Worm (Caenorhabditis elegans) whole organism, late embryonic: Measurements from ENCODE around the gene lin-66.

Experiments
- C08G9.2 ChIP-seq: sonication (generic microtip); optimal IDR thresholded peaks from 2 replicates; lab custom pipeline; 2016; ENCODE audit warnings: mild to moderate bottlenecking, missing genetic modification characterization, moderate library complexity, missing compliant biosample characterization
- C38D4.7 ChIP-seq: fragments of 200-800 bp; sonication (Bioruptor generic); optimal IDR thresholded peaks from 2 replicates; lab custom pipeline; 2018; ENCODE audit warnings: mild to moderate bottlenecking, missing genetic modification characterization, moderate library complexity, missing compliant biosample characterization
- F13H6.1 ChIP-seq: sonication (generic microtip); optimal IDR thresholded peaks from 2 replicates; lab custom pipeline; 2016; ENCODE audit warnings: missing genetic modification characterization, missing compliant biosample characterization
- K09A11.1 ChIP-seq: sonication (generic microtip); optimal IDR thresholded peaks from 2 replicates; lab custom pipeline; 2017; ENCODE audit warnings: antibody characterized with exemption, mild to moderate bottlenecking, missing genetic modification characterization, missing compliant biosample characterization; ENCODE audit not compliant: insufficient read depth
- ahr-1 ChIP-seq: sonication (generic microtip); optimal IDR thresholded peaks from 2 replicates; lab custom pipeline; 2016; ENCODE audit warnings: missing genetic modification characterization, missing compliant biosample characterization
- ceh-30 ChIP-seq: fragments of 150-350 bp; optimal IDR thresholded peaks from 2 replicates; lab custom pipeline; 2014; ENCODE audit warnings: missing biosample characterization, missing genetic modification characterization
- ceh-48 ChIP-seq: sonication (generic microtip); optimal IDR thresholded peaks from 2 replicates; lab custom pipeline; 2016; ENCODE audit warnings: missing genetic modification characterization, inconsistent platforms, missing compliant biosample characterization
- ceh-6 ChIP-seq: fragments of 200-800 bp; sonication (Bioruptor generic); optimal IDR thresholded peaks from 2 replicates; lab custom pipeline; 2018; ENCODE audit warnings: mild to moderate bottlenecking, missing genetic modification characterization, missing compliant biosample characterization
- ceh-9 ChIP-seq: sonication (generic microtip); optimal IDR thresholded peaks from 2 replicates; lab custom pipeline; 2016; ENCODE audit warnings: mild to moderate bottlenecking, missing genetic modification characterization, inconsistent platforms, missing compliant biosample characterization
- elt-2 ChIP-seq: sonication (generic microtip); optimal IDR thresholded peaks from 2 replicates; lab custom pipeline; 2016; ENCODE audit warnings: missing genetic modification reagents, missing genetic modification characterization, missing compliant biosample characterization
- ets-4 ChIP-seq: sonication (generic microtip); optimal IDR thresholded peaks from 2 replicates; lab custom pipeline; 2016; ENCODE audit warnings: missing genetic modification characterization, missing compliant biosample characterization
- eyg-1 ChIP-seq: sonication (generic microtip); optimal IDR thresholded peaks from 2 replicates; lab custom pipeline; 2016; ENCODE audit warnings: missing genotype, missing genetic modification characterization, missing compliant biosample characterization
- fax-1 ChIP-seq: sonication (generic microtip); optimal IDR thresholded peaks from 2 replicates; lab custom pipeline; 2016; ENCODE audit warnings: missing genotype, missing genetic modification characterization, missing compliant biosample characterization
- fkh-10 ChIP-seq: fragments of 150-350 bp; optimal IDR thresholded peaks from 2 replicates; lab custom pipeline; 2014; ENCODE audit warnings: missing biosample characterization, missing genetic modification reagents, missing genetic modification characterization
- hlh-30 ChIP-seq: sonication (generic microtip); optimal IDR thresholded peaks from 2 replicates; lab custom pipeline; 2017; ENCODE audit warnings: antibody characterized with exemption, missing genetic modification characterization, missing compliant biosample characterization; ENCODE audit not compliant: insufficient read depth
- hlh-6 ChIP-seq: sonication (generic microtip); optimal IDR thresholded peaks from 2 replicates; lab custom pipeline; 2016; ENCODE audit warnings: missing genotype, missing genetic modification characterization, missing compliant biosample characterization
- hlh-8 ChIP-seq: sonication (generic microtip); optimal IDR thresholded peaks from 2 replicates; lab custom pipeline; 2016; ENCODE audit warnings: missing genotype, missing genetic modification characterization, missing compliant biosample characterization
- lin-11 ChIP-seq: fragments of 200-800 bp; sonication (Bioruptor generic); optimal IDR thresholded peaks from 2 replicates; lab custom pipeline; 2018; ENCODE audit warnings: mild to moderate bottlenecking, missing genetic modification characterization, missing compliant biosample characterization
- npax-4 ChIP-seq: sonication (generic microtip); optimal IDR thresholded peaks from 2 replicates; lab custom pipeline; 2016; ENCODE audit warnings: missing genetic modification characterization, missing compliant biosample characterization
- pag-3 ChIP-seq: sonication (generic microtip); optimal IDR thresholded peaks from 2 replicates; lab custom pipeline; 2016; ENCODE audit warnings: missing compliant biosample characterization, missing genetic modification characterization, borderline replicate concordance
- pat-9 ChIP-seq: fragments of 200-800 bp; sonication (Bioruptor generic); optimal IDR thresholded peaks from 2 replicates; lab custom pipeline; 2018; ENCODE audit warnings: mild to moderate bottlenecking, missing genetic modification characterization, moderate library complexity, missing compliant biosample characterization
- pha-2 ChIP-seq: sonication (generic microtip); optimal IDR thresholded peaks from 2 replicates; lab custom pipeline; 2017; ENCODE audit warnings: mild to moderate bottlenecking, missing genetic modification characterization, missing compliant biosample characterization
- pqm-1 ChIP-seq: sonication (generic microtip); optimal IDR thresholded peaks from 2 replicates; lab custom pipeline; 2016; ENCODE audit warnings: missing genetic modification characterization, missing compliant biosample characterization
- pros-1 ChIP-seq: fragments of 150-350 bp; optimal IDR thresholded peaks from 2 replicates; lab custom pipeline; 2014; ENCODE audit warnings: missing biosample characterization, missing genetic modification reagents, missing genetic modification characterization
- rnt-1 ChIP-seq: sonication (generic microtip); optimal IDR thresholded peaks from 2 replicates; lab custom pipeline; 2016; ENCODE audit warnings: missing genetic modification characterization, missing compliant biosample characterization
- sox-4 ChIP-seq: sonication (generic microtip); optimal IDR thresholded peaks from 2 replicates; lab custom pipeline; 2017; ENCODE audit warnings: mild to moderate bottlenecking, missing genetic modification characterization, inconsistent platforms, missing compliant biosample characterization
- syd-9 ChIP-seq: sonication (generic microtip); optimal IDR thresholded peaks from 2 replicates; lab custom pipeline; 2016; ENCODE audit warnings: mild to moderate bottlenecking, missing genetic modification characterization, moderate library complexity, missing compliant biosample characterization
- tbx-7 ChIP-seq: sonication (generic microtip); optimal IDR thresholded peaks from 2 replicates; lab custom pipeline; 2016; ENCODE audit warnings: missing genotype, missing genetic modification characterization, missing compliant biosample characterization
- ttx-3 ChIP-seq: sonication (generic microtip); optimal IDR thresholded peaks from 2 replicates; lab custom pipeline; 2016; ENCODE audit warnings: missing genetic modification reagents, missing genetic modification characterization, missing compliant biosample characterization
- unc-3 ChIP-seq, 2 experiments: fragments of 200-800 bp in 1 of 2; sonication (Bioruptor generic) in 1 of 2; sonication (generic microtip) in 1 of 2; conservative IDR thresholded peaks in 1 of 2; optimal IDR thresholded peaks in 1 of 2; 2 replicates each; pipeline versions ENCODE4 v1.3.6 to Lab custom; 2016 to 2022; ENCODE audit warnings: missing compliant biosample characterization in 2 of 2, missing genetic modification characterization in 2 of 2, missing genetic modification reagents in 1 of 2
- unc-86 ChIP-seq: sonication (generic microtip); optimal IDR thresholded peaks from 2 replicates; lab custom pipeline; 2016; ENCODE audit warnings: missing genetic modification characterization, missing compliant biosample characterization
- ztf-16 ChIP-seq: sonication (generic microtip); optimal IDR thresholded peaks from 2 replicates; lab custom pipeline; 2017; ENCODE audit warnings: missing genetic modification characterization, missing compliant biosample characterization

Gene lin-66

DNA sequence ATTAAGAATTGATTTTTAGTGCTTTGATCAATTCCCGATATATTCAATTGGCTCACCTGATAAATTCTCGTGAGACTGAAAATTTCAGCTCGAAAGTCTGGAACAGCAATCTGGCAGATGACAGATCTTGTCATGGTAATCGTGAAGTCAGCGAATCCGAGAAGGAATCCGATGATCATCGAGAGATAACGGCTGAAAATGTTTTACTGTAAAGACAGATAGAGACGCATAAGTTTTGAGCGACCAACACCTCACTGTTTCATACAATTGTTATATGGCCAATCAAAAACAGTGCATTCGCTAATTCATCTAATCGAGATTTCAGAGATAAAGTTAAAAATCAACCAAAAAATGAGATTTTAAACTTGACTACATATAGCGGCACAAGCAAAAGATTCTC, 18.5 kb downstream of the lin-66 start:
- TF ChIP-seq ceh-48 (tag; lab: Kevin White, UChicago) (no peak), pha-2 (no peak)

DNA sequence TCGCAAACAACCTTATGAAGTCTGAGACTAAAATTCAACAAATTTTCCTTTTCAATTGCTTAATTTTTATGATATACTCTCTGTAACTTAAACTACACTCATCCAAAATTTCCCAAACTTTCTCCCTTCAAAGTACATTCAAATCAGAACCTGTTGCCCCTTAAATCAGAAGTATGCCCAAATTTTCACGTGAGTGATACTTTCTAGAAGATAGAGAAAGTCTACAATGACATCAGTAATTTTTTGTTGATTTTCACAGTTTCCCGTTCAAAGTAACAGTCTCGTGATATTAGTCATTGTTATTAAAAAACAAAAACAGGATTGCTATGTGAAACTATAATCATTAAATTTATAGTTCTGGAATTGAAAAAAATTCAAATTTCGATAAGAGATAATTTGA, 23.1 kb downstream of the lin-66 start:
- TF ChIP-seq syd-9 (tag; lab: Kevin White, UChicago) (no peak), F13H6.1 (tag; lab: Kevin White, UChicago) (no peak), pqm-1 (tag; lab: Kevin White, UChicago) (no peak), ets-4 (tag; lab: Kevin White, UChicago) (no peak), ceh-9 (tag; lab: Kevin White, UChicago) (no peak), pha-2 (no peak), unc-86 (tag; lab: Kevin White, UChicago) (no peak), sox-4 (tag; lab: Kevin White, UChicago) (no peak), K09A11.1 (tag; lab: Kevin White, UChicago) (no peak), C08G9.2 (no peak), ahr-1 (tag; lab: Kevin White, UChicago) (no peak), pros-1 (tag; lab: Kevin White, UChicago) (no peak), hlh-6 (no peak), hlh-30 (tag; lab: Kevin White, UChicago) (no peak), ceh-6 (no peak), elt-2 (no peak), ceh-30 (tag; lab: Kevin White, UChicago) (no peak), ztf-16 (no peak), fax-1 (no peak)

DNA sequence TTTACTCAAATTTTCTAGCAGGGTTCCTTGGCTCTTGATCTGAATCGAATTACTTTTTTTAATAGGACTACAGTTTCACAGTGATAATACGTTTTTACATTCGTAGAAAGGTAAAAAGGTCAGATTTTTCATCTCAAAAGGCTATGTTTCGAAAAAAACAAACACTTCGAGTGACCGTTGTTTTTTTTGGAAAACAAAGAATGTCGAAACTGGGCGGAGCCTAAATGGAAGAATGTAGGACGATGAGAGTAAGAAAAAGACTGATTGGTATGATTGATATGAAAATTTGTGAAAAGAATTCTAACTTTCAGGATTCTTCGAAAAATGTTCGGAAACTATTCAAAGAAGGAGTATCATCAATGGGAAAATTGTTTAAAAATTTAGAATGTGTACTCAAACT, 25.1 kb downstream of the lin-66 start, which contains the start of gene Y37A1A.2:
Y37A1A.2 (minus strand) TSS at position 101 of the 400 bp plus-strand sequence.
- TF ChIP-seq ttx-3 (tag; lab: Kevin White, UChicago) (no peak), C38D4.7 (GFP tag; lab: Kevin White, UChicago) (no peak)
- TF ChIP-seq, all 69 proteins: peak for 0

DNA sequence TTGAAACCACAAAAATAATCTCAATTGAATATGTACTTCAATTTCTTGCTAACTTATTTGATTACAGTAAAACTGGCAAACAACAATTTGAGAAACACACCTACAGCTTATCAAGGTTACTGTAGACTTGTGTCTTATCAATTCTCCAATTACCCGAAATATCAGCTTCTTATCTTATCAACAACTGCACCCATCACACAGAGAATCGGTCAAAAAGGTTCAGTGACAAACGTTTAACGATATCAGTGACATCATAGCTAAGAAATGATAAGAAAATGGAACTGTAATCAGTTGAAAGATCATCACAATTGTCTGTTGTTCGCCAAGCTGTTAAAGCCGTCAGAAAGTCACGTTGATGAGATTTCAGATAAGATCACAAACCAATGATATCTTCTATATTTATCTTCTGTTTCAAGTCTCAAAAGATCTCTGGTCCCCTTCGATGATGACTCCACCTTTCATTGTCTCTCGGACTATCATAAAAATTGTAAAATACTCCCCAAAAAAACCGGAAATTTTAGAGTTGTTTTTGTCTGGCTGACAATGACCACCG, 31.4 kb downstream of the lin-66 start:
- TF ChIP-seq pqm-1 (tag; lab: Kevin White, UChicago) (peak; percentile 95), ceh-48 (tag; lab: Kevin White, UChicago) (no peak), hlh-8 (tag; lab: Kevin White, UChicago) (no peak), syd-9 (tag; lab: Kevin White, UChicago) (no peak), elt-2 (peak; percentile 100)
- TF ChIP-seq, all 69 proteins: peak for 2

DNA sequence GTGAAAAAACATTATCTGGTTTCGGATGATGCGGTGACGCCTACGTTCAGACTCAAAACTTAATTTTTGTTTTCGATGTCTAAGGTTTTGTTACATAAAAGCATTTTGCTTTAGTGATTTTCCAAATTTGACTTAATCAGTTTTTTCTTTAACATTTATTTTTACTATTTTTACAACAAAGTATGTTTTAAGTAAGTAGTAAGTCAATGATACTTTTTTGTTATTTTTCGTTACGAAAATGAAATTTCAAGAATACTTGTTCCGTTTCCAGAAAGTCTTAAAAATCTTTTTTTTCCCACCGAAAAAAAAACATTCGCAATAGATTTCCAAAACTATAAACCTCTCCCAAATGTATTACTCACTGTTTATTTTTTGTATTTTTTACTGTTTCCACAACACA, 39.8 kb downstream of the lin-66 start:
- TF ChIP-seq hlh-6 = no peak
- no peak for TF ChIP-seq unc-3 (GFP tag; conservative IDR thresholded peaks at IDR 0.05; lab: Robert Waterston, UW)
- no peak for TF ChIP-seq unc-3 (tag; optimal IDR thresholded peaks at IDR 0.05; lab: Kevin White, UChicago)
- TF ChIP-seq eyg-1 (tag; lab: Kevin White, UChicago) = no peak
- no peak for TF ChIP-seq fax-1
- no peak for TF ChIP-seq K09A11.1 (tag; lab: Kevin White, UChicago)
- TF ChIP-seq lin-11 (tag; lab: Kevin White, UChicago) = no peak

DNA sequence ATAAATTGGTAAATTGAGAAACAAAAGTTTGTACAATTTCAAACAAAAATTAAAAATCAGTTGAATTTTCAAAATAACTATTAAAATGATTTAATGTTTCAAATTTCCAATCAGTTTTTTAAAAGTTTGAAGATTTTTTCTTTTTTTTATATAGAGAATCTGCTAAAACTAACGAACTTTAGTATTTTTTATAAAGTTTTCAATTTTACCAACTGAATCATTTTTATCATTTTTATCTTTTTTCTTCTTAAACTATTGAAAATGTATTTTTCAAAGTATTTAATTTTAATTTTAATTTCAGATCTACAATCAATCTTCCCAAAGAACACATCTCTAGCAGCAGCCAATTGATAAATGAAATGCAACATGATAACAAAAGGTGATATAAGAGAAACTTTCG, 46.2 kb downstream of the lin-66 start, which contains the start of gene Y37A1A.4:
Y37A1A.4 (plus strand) TSS at position 301 of the 400 bp plus-strand sequence.
- TF ChIP-seq pag-3 (tag; lab: Kevin White, UChicago) (no peak), rnt-1 (tag; lab: Kevin White, UChicago) (no peak), hlh-6 (no peak), pqm-1 (tag; lab: Kevin White, UChicago) (no peak), tbx-7 (tag; lab: Kevin White, UChicago) (no peak), ceh-30 (tag; lab: Kevin White, UChicago) (no peak), pat-9 (tag; lab: Kevin White, UChicago) (no peak), ceh-6 (no peak), F13H6.1 (tag; lab: Kevin White, UChicago) (no peak), fkh-10 (GFP tag; lab: Kevin White, UChicago) (no peak), npax-4 (no peak)
